Fruit fly (Drosophila melanogaster) whole organism, prepupa: ENCODE measurements around the gene GstO2.

Source experiments
- Blimp-1 ChIP-seq: fragments of 200-800 bp; sonication (Bioruptor generic); optimal IDR thresholded peaks from 3 replicates; lab custom pipeline; 2017; ENCODE audit warnings: missing biosample characterization, missing genetic modification characterization, mild to moderate bottlenecking, moderate library complexity, missing genetic modification reagents
- CG11294 ChIP-seq: fragments of 200-800 bp; sonication (Bioruptor generic); IDR thresholded peaks from 2 replicates; pipeline ENCODE4 v1.3.6; 2022; ENCODE audit warnings: missing biosample characterization, missing genetic modification characterization
- CG11762 ChIP-seq: fragments of 200-800 bp; sonication (Bioruptor generic); optimal IDR thresholded peaks from 3 replicates; lab custom pipeline; 2016; ENCODE audit warnings: missing biosample characterization, missing genetic modification characterization; ENCODE audit not compliant: insufficient read depth
- CG15336 ChIP-seq: fragments of 200-800 bp; sonication (Bioruptor generic); IDR thresholded peaks from 2 replicates; pipeline ENCODE4 v1.3.6; 2022; ENCODE audit warnings: missing biosample characterization, missing genetic modification characterization
- CG1621 ChIP-seq: fragments of 200-800 bp; sonication (Bioruptor generic); optimal IDR thresholded peaks from 3 replicates; lab custom pipeline; 2018; ENCODE audit warnings: missing biosample characterization, mild to moderate bottlenecking, missing genetic modification characterization
- CG16779 ChIP-seq: fragments of 200-800 bp; sonication (Bioruptor generic); optimal IDR thresholded peaks from 3 replicates; lab custom pipeline; 2017; ENCODE audit warnings: missing biosample characterization, mild to moderate bottlenecking, missing genetic modification characterization
- CG3032 ChIP-seq: fragments of 200-800 bp; optimal IDR thresholded peaks from 2 replicates; lab custom pipeline; 2019; ENCODE audit warnings: missing biosample characterization, mild to moderate bottlenecking, missing genetic modification characterization, moderate library complexity
- CG34406 ChIP-seq: fragments of 200-800 bp; sonication (Bioruptor generic); optimal IDR thresholded peaks from 3 replicates; lab custom pipeline; 2016; ENCODE audit warnings: missing biosample characterization, missing genetic modification characterization
- CG6163 ChIP-seq: fragments of 200-800 bp; sonication (Bioruptor generic); IDR thresholded peaks from 3 replicates; pipeline ENCODE4 v1.3.6; 2022; ENCODE audit warnings: missing biosample characterization, missing genetic modification characterization
- CG6276 ChIP-seq: fragments of 200-800 bp; sonication (Bioruptor generic); optimal IDR thresholded peaks from 2 replicates; lab custom pipeline; 2017; ENCODE audit warnings: missing biosample characterization, mild to moderate bottlenecking, missing genetic modification characterization
- CG6808 ChIP-seq: fragments of 200-800 bp; sonication (Bioruptor generic); optimal IDR thresholded peaks from 3 replicates; lab custom pipeline; 2017; ENCODE audit warnings: missing biosample characterization, missing genetic modification characterization, mild to moderate bottlenecking, moderate library complexity, missing genetic modification reagents
- CG6854 ChIP-seq: fragments of 200-800 bp; sonication (Bioruptor generic); optimal IDR thresholded peaks from 2 replicates; lab custom pipeline; 2017; ENCODE audit warnings: missing biosample characterization, mild to moderate bottlenecking, missing genetic modification characterization
- CG7368 ChIP-seq: fragments of 200-800 bp; sonication (Bioruptor generic); optimal IDR thresholded peaks from 3 replicates; lab custom pipeline; 2016; ENCODE audit warnings: missing biosample characterization, missing genetic modification characterization
- CG8119 ChIP-seq: fragments of 200-800 bp; sonication (Bioruptor generic); IDR thresholded peaks from 3 replicates; pipeline ENCODE4 v1.3.6; 2022; ENCODE audit warnings: missing biosample characterization, missing genetic modification characterization
- CG8632 ChIP-seq: fragments of 200-800 bp; sonication (Bioruptor generic); optimal IDR thresholded peaks from 3 replicates; lab custom pipeline; 2016; ENCODE audit warnings: missing biosample characterization, missing genetic modification characterization
- CG9139 ChIP-seq: fragments of 200-800 bp; sonication (Bioruptor generic); optimal IDR thresholded peaks from 3 replicates; lab custom pipeline; 2017; ENCODE audit warnings: missing biosample characterization, mild to moderate bottlenecking, missing genetic modification characterization
- Eip75B ChIP-seq: fragments of 200-800 bp; sonication (Bioruptor generic); optimal IDR thresholded peaks from 3 replicates; lab custom pipeline; 2016; ENCODE audit warnings: missing biosample characterization, missing genetic modification characterization
- Eip78C ChIP-seq: fragments of 200-800 bp; sonication (Bioruptor generic); peaks from one replicate; lab custom pipeline; 2016; ENCODE audit warnings: missing biosample characterization, missing genetic modification characterization
- Eip93F ChIP-seq: fragments of 200-800 bp; sonication (Bioruptor generic); optimal IDR thresholded peaks from 2 replicates; lab custom pipeline; 2016; ENCODE audit warnings: missing biosample characterization, mild to moderate bottlenecking, missing genetic modification characterization
- Ets21C ChIP-seq: fragments of 200-800 bp; sonication (Bioruptor generic); optimal IDR thresholded peaks from 3 replicates; lab custom pipeline; 2016; ENCODE audit warnings: missing biosample characterization, missing genetic modification characterization
- Ets96B ChIP-seq: fragments of 200-800 bp; optimal IDR thresholded peaks from 2 replicates; lab custom pipeline; 2019; ENCODE audit warnings: missing biosample characterization, mild to moderate bottlenecking, missing genetic modification characterization, moderate library complexity
- Gug ChIP-seq: fragments of 200-800 bp; sonication (Bioruptor generic); IDR thresholded peaks from 2 replicates; pipeline ENCODE4 v1.3.6; 2022; ENCODE audit warnings: missing biosample characterization, missing genetic modification characterization
- Hr38 ChIP-seq: sonication (Bioruptor generic); optimal IDR thresholded peaks from 2 replicates; lab custom pipeline; 2016; ENCODE audit warnings: missing biosample characterization, missing genetic modification characterization
- Hr39 ChIP-seq: fragments of 200-800 bp; sonication (Bioruptor generic); optimal IDR thresholded peaks from 2 replicates; lab custom pipeline; 2016; ENCODE audit warnings: missing biosample characterization, missing genetic modification characterization
- Hr4 ChIP-seq: fragments of 200-800 bp; sonication (Bioruptor generic); optimal IDR thresholded peaks from 3 replicates; lab custom pipeline; 2016; ENCODE audit warnings: missing biosample characterization, missing genetic modification characterization
- Lpt ChIP-seq: fragments of 200-800 bp; sonication (Bioruptor generic); optimal IDR thresholded peaks from 3 replicates; lab custom pipeline; 2016; ENCODE audit warnings: missing biosample characterization, missing genetic modification characterization
- Met ChIP-seq: fragments of 200-800 bp; sonication (Bioruptor generic); optimal IDR thresholded peaks from 3 replicates; lab custom pipeline; 2016; ENCODE audit warnings: missing biosample characterization, missing genetic modification characterization
- OdsH ChIP-seq: fragments of 200-800 bp; sonication (Bioruptor generic); optimal IDR thresholded peaks from 3 replicates; lab custom pipeline; 2016; ENCODE audit warnings: missing biosample characterization, missing genetic modification characterization
- Smox ChIP-seq: fragments of 200-800 bp; sonication (Bioruptor generic); optimal IDR thresholded peaks from 3 replicates; lab custom pipeline; 2016; ENCODE audit warnings: missing biosample characterization, missing genetic modification characterization
- Sox102F ChIP-seq: fragments of 200-800 bp; sonication (Bioruptor generic); optimal IDR thresholded peaks from 2 replicates; lab custom pipeline; 2016; ENCODE audit warnings: missing biosample characterization, mild to moderate bottlenecking, missing genetic modification characterization
- Sox15 ChIP-seq: fragments of 200-800 bp; sonication (Bioruptor generic); optimal IDR thresholded peaks from 3 replicates; lab custom pipeline; 2016; ENCODE audit warnings: missing biosample characterization, missing genetic modification characterization
- acj6 ChIP-seq: fragments of 200-800 bp; sonication (Bioruptor generic); optimal IDR thresholded peaks from 3 replicates; lab custom pipeline; 2016; ENCODE audit warnings: missing biosample characterization, missing genetic modification characterization
- cyc ChIP-seq: fragments of 200-800 bp; sonication (Bioruptor generic); optimal IDR thresholded peaks from 3 replicates; lab custom pipeline; 2016; ENCODE audit warnings: missing biosample characterization, missing genetic modification characterization
- dac ChIP-seq: fragments of 200-800 bp; sonication (Bioruptor generic); optimal IDR thresholded peaks from 2 replicates; lab custom pipeline; 2017; ENCODE audit warnings: missing biosample characterization, mild to moderate bottlenecking, missing genetic modification characterization
- dsx ChIP-seq: fragments of 200-800 bp; optimal IDR thresholded peaks from 3 replicates; lab custom pipeline; 2019; ENCODE audit warnings: missing biosample characterization, mild to moderate bottlenecking, missing genetic modification characterization, moderate library complexity; ENCODE audit not compliant: poor library complexity, severe bottlenecking
- eg ChIP-seq: fragments of 200-800 bp; sonication (Bioruptor generic); IDR thresholded peaks from 3 replicates; pipeline ENCODE4 v1.3.6; 2022; ENCODE audit warnings: missing biosample characterization, missing genetic modification characterization
- esn ChIP-seq: fragments of 200-800 bp; sonication (Bioruptor generic); optimal IDR thresholded peaks from 2 replicates; lab custom pipeline; 2016; ENCODE audit warnings: missing biosample characterization, mild to moderate bottlenecking, missing genetic modification characterization, moderate library complexity
- fd59A ChIP-seq: fragments of 200-800 bp; sonication (Bioruptor generic); optimal IDR thresholded peaks from 2 replicates; lab custom pipeline; 2017; ENCODE audit warnings: missing biosample characterization, mild to moderate bottlenecking, missing genetic modification characterization, missing genetic modification reagents
- fd85E ChIP-seq: fragments of 200-800 bp; sonication (Bioruptor generic); optimal IDR thresholded peaks from 3 replicates; lab custom pipeline; 2016; ENCODE audit warnings: missing biosample characterization, missing genetic modification characterization
- fkh ChIP-seq: fragments of 200-800 bp; sonication (Bioruptor generic); optimal IDR thresholded peaks from 3 replicates; lab custom pipeline; 2017; ENCODE audit warnings: missing biosample characterization, mild to moderate bottlenecking, missing genetic modification characterization, moderate library complexity
- net ChIP-seq: fragments of 200-800 bp; sonication (Bioruptor generic); optimal IDR thresholded peaks from 3 replicates; lab custom pipeline; 2016; ENCODE audit warnings: missing biosample characterization, missing genetic modification characterization
- salr ChIP-seq, 2 experiments: fragments of 200-800 bp; sonication (Bioruptor generic); optimal IDR thresholded peaks; 3 replicates each; lab custom pipeline; 2016 to 2018; ENCODE audit warnings: missing biosample characterization in 2 of 2, missing genetic modification characterization in 2 of 2, mild to moderate bottlenecking in 1 of 2
- ss ChIP-seq, 2 experiments: fragments of 200-800 bp; sonication (Bioruptor generic); optimal IDR thresholded peaks; 2 replicates in 1 of 2; 3 replicates in 1 of 2; lab custom pipeline; 2017 to 2018; ENCODE audit warnings: mild to moderate bottlenecking in 2 of 2, missing biosample characterization in 2 of 2, missing genetic modification characterization in 2 of 2, moderate library complexity in 1 of 2
- vri ChIP-seq: fragments of 200-800 bp; sonication (Bioruptor generic); optimal IDR thresholded peaks from 3 replicates; lab custom pipeline; 2016; ENCODE audit warnings: missing biosample characterization, mild to moderate bottlenecking, missing genetic modification characterization

GstO2 gene

dm6 chr3L:8518516-8519087 is 4.7 kb downstream of the GstO2 start, which contains the start of gene GstO3:
Gene GstO3 (plus strand): TSS chr3L:8518885.
- TF ChIP-seq CG8119 (GFP tag; lab: Robert Waterston, UW) (peak; percentile 73), CG9139 (GFP tag; lab: Kevin White, UChicago) (no peak), Lpt (no peak), CG11762 (GFP tag; lab: Kevin White, UChicago) (no peak), Ets96B (tag; lab: Kevin White, UChicago) (peak; percentile 3), net (GFP tag; lab: Kevin White, UChicago) (no peak), CG16779 (tag; lab: Kevin White, UChicago) (peak; percentile 46), CG6808 (GFP tag; lab: Kevin White, UChicago) (no peak), ss (GFP tag; optimal IDR thresholded peaks at IDR 0.05; lab: Kevin White, UChicago) (peak; percentile 51 to 54), Blimp-1 (GFP tag; lab: Kevin White, UChicago) (no peak), fd59A (GFP tag; lab: Kevin White, UChicago) (no peak), Sox15 (no peak), Eip78C (GFP tag; lab: Kevin White, UChicago) (peak; percentile 69), Gug (no peak), Hr39 (GFP tag; lab: Kevin White, UChicago) (no peak), CG34406 (GFP tag; lab: Kevin White, UChicago) (peak; percentile 6), dsx (peak; percentile 56), Sox102F (no peak), Ets21C (GFP tag; lab: Kevin White, UChicago) (no peak), acj6 (GFP tag; lab: Kevin White, UChicago) (no peak), OdsH (no peak), CG6854 (GFP tag; lab: Kevin White, UChicago) (peak; percentile 59), CG15336 (peak; percentile 76), Met (GFP tag; lab: Kevin White, UChicago) (no peak), salr (GFP tag; optimal IDR thresholded peaks at IDR 0.05; lab: Kevin White, UChicago) (no peak), fkh (GFP tag; lab: Kevin White, UChicago) (no peak), CG11294 (GFP tag; lab: Robert Waterston, UW) (no peak), cyc (no peak), dac (GFP tag; lab: Kevin White, UChicago) (no peak), vri (no peak), CG7368 (GFP tag; lab: Kevin White, UChicago) (no peak), CG8632 (GFP tag; lab: Kevin White, UChicago) (no peak), CG1621 (tag; lab: Kevin White, UChicago) (no peak), fd85E (GFP tag; lab: Kevin White, UChicago) (peak; percentile 28), Hr4 (no peak), esn (no peak), CG6163 (peak; percentile 62; the same call in 2 of the 3 replicates), CG3032 (tag; lab: Kevin White, UChicago) (no peak), Hr38 (GFP tag; lab: Kevin White, UChicago) (no peak), Eip93F (GFP tag; lab: Kevin White, UChicago) (peak; percentile 7), CG6276 (GFP tag; lab: Kevin White, UChicago) (no peak), Eip75B (GFP tag; lab: Kevin White, UChicago) (no peak), Smox (no peak), eg (GFP tag; lab: Robert Waterston, UW) (peak; percentile 39; the same call in 1 of the 3 replicates)
